Fruit fly (Drosophila melanogaster): Measurements from ENCODE around the gene CG4042.

The CG4042 gene

dm6 chr3L:20784812-20785671 is 13.7 kb upstream of the CG4042 start (continued):
- TF ChIP-seq Bdp1 (GFP tag; optimal IDR thresholded peaks at IDR 0.05): no peak
- TF ChIP-seq ham (GFP tag; IDR thresholded peaks at IDR 0.05): no peak
- TF ChIP-seq CG17829 (tag; optimal IDR thresholded peaks at IDR 0.05): peak; percentile 27
- peak; percentile 7 for TF ChIP-seq CG1233 (GFP tag; optimal IDR thresholded peaks at IDR 0.05)
- no peak for TF ChIP-seq CG4328 (GFP tag; optimal IDR thresholded peaks at IDR 0.05)
- peak; percentile 56 for TF ChIP-seq CHES-1-like (GFP tag; optimal IDR thresholded peaks at IDR 0.05)
- no peak for TF ChIP-seq CG12942 (GFP tag; optimal IDR thresholded peaks at IDR 0.05)
- TF ChIP-seq ind (GFP tag; optimal IDR thresholded peaks at IDR 0.05): no peak
- TF ChIP-seq CG2875 (GFP tag; optimal IDR thresholded peaks at IDR 0.05): no peak
- TF ChIP-seq Spps (tag; optimal IDR thresholded peaks at IDR 0.05): no peak
- TF ChIP-seq CG1647 (GFP tag; optimal IDR thresholded peaks at IDR 0.05): no peak
- TF ChIP-seq Deaf1 (tag; optimal IDR thresholded peaks at IDR 0.05): peak; percentile 35
- TF ChIP-seq CG4282 (GFP tag; optimal IDR thresholded peaks at IDR 0.05): no peak
- peak; percentile 58 for TF ChIP-seq Hmr (GFP tag; optimal IDR thresholded peaks at IDR 0.05)
- TF ChIP-seq cg (GFP tag; optimal IDR thresholded peaks at IDR 0.05): peak; percentile 62
- no peak for TF ChIP-seq chn (GFP tag; optimal IDR thresholded peaks at IDR 0.05)
- TF ChIP-seq CG17912 (GFP tag; optimal IDR thresholded peaks at IDR 0.05): no peak
- TF ChIP-seq CoRest (tag; optimal IDR thresholded peaks at IDR 0.05): peak; percentile 63
- TF ChIP-seq CG15011 (GFP tag; optimal IDR thresholded peaks at IDR 0.05): no peak
- peak; percentile 82 for TF ChIP-seq wdn (GFP tag; IDR thresholded peaks at IDR 0.05)
- TF ChIP-seq ssp (GFP tag; IDR thresholded peaks at IDR 0.05): no peak
- no peak for TF ChIP-seq CG11723 (GFP tag; optimal IDR thresholded peaks at IDR 0.05)
- TF ChIP-seq zfh2 (GFP tag; optimal IDR thresholded peaks at IDR 0.05): no peak
- no peak for TF ChIP-seq CG9609 (GFP tag; optimal IDR thresholded peaks at IDR 0.05)
- TF ChIP-seq Blimp-1 (GFP tag; optimal IDR thresholded peaks at IDR 0.05): no peak
- TF ChIP-seq dimm (GFP tag; IDR thresholded peaks at IDR 0.05): no peak
- TF ChIP-seq Adf1 (GFP tag; IDR thresholded peaks at IDR 0.05): peak; percentile 16; the same call in 1 of the 2 replicates
- TF ChIP-seq HmgZ (tag; optimal IDR thresholded peaks at IDR 0.05): peak; percentile 48
- TF ChIP-seq nau (GFP tag; optimal IDR thresholded peaks at IDR 0.05): no peak
- peak; percentile 39 for TF ChIP-seq CG34376 (GFP tag; optimal IDR thresholded peaks at IDR 0.05)
- TF ChIP-seq CG30020 (tag; optimal IDR thresholded peaks at IDR 0.05): peak; percentile 19
- peak; percentile 37 for TF ChIP-seq CG13775 (GFP tag; optimal IDR thresholded peaks at IDR 0.05)
- TF ChIP-seq crp (GFP tag; optimal IDR thresholded peaks at IDR 0.05): no peak
- TF ChIP-seq HLH4C (GFP tag; IDR thresholded peaks at IDR 0.05; ENCODE audit: partially characterized antibody): no peak; the same call in 2 of the 3 replicates
- TF ChIP-seq CG31441 (GFP tag; IDR thresholded peaks at IDR 0.05): peak; percentile 33; the same call in 1 of the 2 replicates
- no peak for TF ChIP-seq Lim3 (GFP tag; IDR thresholded peaks at IDR 0.05)
- TF ChIP-seq Drgx (GFP tag; IDR thresholded peaks at IDR 0.05): peak; percentile 46; the same call in 1 of the 2 replicates
- TF ChIP-seq CG13424 (tag; optimal IDR thresholded peaks at IDR 0.05): peak; percentile 50
- TF ChIP-seq Doc3 (GFP tag; IDR thresholded peaks at IDR 0.05; ENCODE audit: partially characterized antibody): no peak
- TF ChIP-seq Dip3 (GFP tag; optimal IDR thresholded peaks at IDR 0.05): peak; percentile 48
- TF ChIP-seq Dll (GFP tag; IDR thresholded peaks at IDR 0.05; ENCODE audit: partially characterized antibody): no peak; the same call in 3 of the 4 replicates
- no peak for TF ChIP-seq CG5180 (GFP tag; optimal IDR thresholded peaks at IDR 0.05)
- TF ChIP-seq chif (GFP tag; optimal IDR thresholded peaks at IDR 0.05): no peak
- TF ChIP-seq Myb (GFP tag; optimal IDR thresholded peaks at IDR 0.05): peak; percentile 49
- TF ChIP-seq Nf-YB (GFP tag; optimal IDR thresholded peaks at IDR 0.05): no peak
- TF ChIP-seq CG10366 (GFP tag; IDR thresholded peaks at IDR 0.05): no peak
- TF ChIP-seq CG7963 (GFP tag; IDR thresholded peaks at IDR 0.05; ENCODE audit: partially characterized antibody): no peak
- peak; percentile 55 for TF ChIP-seq CG15269 (tag; optimal IDR thresholded peaks at IDR 0.05)

Data from whole organism, embryonic.